Fruit fly (Drosophila melanogaster) whole organism: ENCODE results near the gene lili.

Experiments
- CG8478 ChIP-seq: fragments of >200 bp; optimal IDR thresholded peaks from 2 replicates; lab custom pipeline; 2018; ENCODE audit warnings: inconsistent platforms
- Dll ChIP-seq: fragments of >200 bp; optimal IDR thresholded peaks from 2 replicates; lab custom pipeline; 2017
- EcR ChIP-seq, 2 experiments: fragments of >200 bp; optimal IDR thresholded peaks; 2 replicates each; lab custom pipeline; 2017; ENCODE audit warnings: missing biosample characterization in 2 of 2, missing genetic modification characterization in 2 of 2, missing genetic modification reagents in 2 of 2
- pan ChIP-seq: fragments of >200 bp; optimal IDR thresholded peaks from 2 replicates; lab custom pipeline; 2017
- psq ChIP-seq: fragments of >200 bp; optimal IDR thresholded peaks from 2 replicates; lab custom pipeline; 2017
- usp ChIP-seq: fragments of >200 bp; optimal IDR thresholded peaks from 2 replicates; lab custom pipeline; 2017; ENCODE audit warnings: missing biosample characterization, missing genetic modification characterization, mixed read lengths

lili gene

dm6 chr3R:24813637-24814301 is at the start of gene lili, which contains the start of gene CG34150:
lili (minus strand) TSS chr3R:24814012.
CG34150 (plus strand) TSS chr3R:24814262.
- TF ChIP-seq pan (no peak), EcR (GFP tag; optimal IDR thresholded peaks at IDR 0.05; lab: Kevin White, UChicago) (no peak), CG8478 (lab: Kevin White, UChicago) (no peak), psq (no peak), Dll (lab: Kevin White, UChicago) (no peak), usp (GFP tag; lab: Kevin White, UChicago) (no peak)

DNA sequence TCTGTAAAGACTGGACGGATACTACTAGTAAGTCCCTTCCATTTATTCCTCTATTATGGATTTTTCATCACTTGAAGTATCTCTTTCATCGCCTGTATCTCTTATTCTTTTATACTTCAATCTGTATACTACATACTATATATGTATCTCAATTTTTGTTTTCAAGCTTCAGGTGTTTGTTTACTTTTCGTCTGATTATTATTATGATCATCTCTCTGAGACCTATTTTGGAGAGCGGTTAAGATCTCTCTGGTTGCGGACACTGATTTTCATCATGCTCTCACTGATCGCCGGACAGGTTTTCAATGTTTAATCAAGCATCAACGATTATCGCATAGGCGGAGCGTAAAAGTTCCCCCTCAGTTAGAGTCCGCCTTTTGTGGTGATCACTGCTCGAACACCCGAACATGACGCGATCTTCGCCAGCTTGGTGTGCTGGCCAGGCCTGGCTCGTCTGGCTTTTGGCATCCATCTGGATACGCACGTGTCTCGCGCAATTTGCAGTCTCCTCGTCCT is 48.8 kb upstream of the lili start, which contains the start of gene CG7016:
TSS of gene CG7016 (plus strand) at position 358 of the 516 bp plus-strand sequence.
- TF ChIP-seq pan (no peak), usp (GFP tag; lab: Kevin White, UChicago) (no peak), Dll (lab: Kevin White, UChicago) (no peak), CG8478 (lab: Kevin White, UChicago) (no peak), EcR (GFP tag; optimal IDR thresholded peaks at IDR 0.05; lab: Kevin White, UChicago) (no peak), psq (no peak)

DNA sequence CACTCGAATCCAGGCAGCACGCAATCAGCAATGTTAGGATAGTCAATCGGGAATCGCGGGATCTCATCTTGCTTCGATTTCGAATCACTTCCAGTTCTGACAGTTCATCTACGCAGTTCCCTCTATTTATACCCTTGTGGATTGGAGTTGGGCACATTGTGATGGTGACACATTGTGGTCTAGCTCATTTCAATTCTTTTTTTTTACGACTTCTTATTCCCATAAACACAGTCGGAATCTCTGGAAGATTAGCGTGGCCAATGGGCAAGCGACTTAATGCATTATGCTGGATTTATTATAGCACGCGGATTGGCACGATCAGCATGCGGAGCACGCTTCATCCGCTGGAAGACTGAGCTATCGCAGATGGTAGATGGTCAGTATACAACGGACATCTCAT is 48.3 kb upstream of the lili start, which contains the start of gene CG13640:
TSS of gene CG13640 (minus strand) at position 101 of the 400 bp plus-strand sequence.
- TF ChIP-seq EcR (GFP tag; optimal IDR thresholded peaks at IDR 0.05; lab: Kevin White, UChicago) (no peak), pan (no peak), usp (GFP tag; lab: Kevin White, UChicago) (no peak), psq (no peak), CG8478 (lab: Kevin White, UChicago) (no peak), Dll (lab: Kevin White, UChicago) (no peak)

DNA sequence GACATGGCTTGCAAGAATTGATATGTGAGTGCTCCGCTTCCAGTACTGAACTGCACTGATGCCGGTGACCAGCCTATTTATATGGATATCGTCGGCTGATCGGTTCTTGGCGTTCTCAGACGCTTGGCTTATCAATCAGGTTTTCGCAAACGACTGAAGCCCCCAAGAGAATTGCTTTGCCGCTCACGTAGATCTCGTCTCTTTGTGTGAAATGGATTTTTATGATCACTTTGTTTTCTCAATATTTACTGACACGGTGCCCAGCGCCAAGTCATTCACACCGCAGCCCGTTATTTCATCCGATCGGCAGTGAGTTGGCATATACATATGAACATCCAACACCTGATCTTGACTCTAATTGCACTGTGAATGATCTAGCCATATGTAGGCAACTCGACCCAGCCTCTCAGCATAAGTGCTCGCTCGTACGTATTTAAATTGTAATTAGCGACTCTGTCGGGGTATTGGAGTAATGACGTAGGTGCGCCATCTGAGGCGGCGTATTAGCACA is 46.6 kb upstream of the lili start, which contains the start of gene CG13639:
TSS of gene CG13639 (minus strand) at position 51 of the 511 bp plus-strand sequence.
- no peak for TF ChIP-seq pan
- TF ChIP-seq Dll (lab: Kevin White, UChicago): no peak
- TF ChIP-seq CG8478 (lab: Kevin White, UChicago): no peak
- no peak for TF ChIP-seq usp (GFP tag; lab: Kevin White, UChicago)
- TF ChIP-seq psq: no peak
- TF ChIP-seq EcR (GFP tag; optimal IDR thresholded peaks at IDR 0.05; lab: Kevin White, UChicago): no peak

- TF ChIP-seq usp (GFP tag; lab: Kevin White, UChicago): no peak
- no peak for TF ChIP-seq psq
- no peak for TF ChIP-seq pan
- no peak for TF ChIP-seq Dll (lab: Kevin White, UChicago)
- no peak for TF ChIP-seq CG8478 (lab: Kevin White, UChicago)
- no peak for TF ChIP-seq EcR (GFP tag; optimal IDR thresholded peaks at IDR 0.05; lab: Kevin White, UChicago)
Measured at dm6 chr3R:24859701-24860100, 45.9 kb upstream of the lili start, which contains the start of gene ppk22. ppk22 (minus strand) TSS chr3R:24859801.

DNA sequence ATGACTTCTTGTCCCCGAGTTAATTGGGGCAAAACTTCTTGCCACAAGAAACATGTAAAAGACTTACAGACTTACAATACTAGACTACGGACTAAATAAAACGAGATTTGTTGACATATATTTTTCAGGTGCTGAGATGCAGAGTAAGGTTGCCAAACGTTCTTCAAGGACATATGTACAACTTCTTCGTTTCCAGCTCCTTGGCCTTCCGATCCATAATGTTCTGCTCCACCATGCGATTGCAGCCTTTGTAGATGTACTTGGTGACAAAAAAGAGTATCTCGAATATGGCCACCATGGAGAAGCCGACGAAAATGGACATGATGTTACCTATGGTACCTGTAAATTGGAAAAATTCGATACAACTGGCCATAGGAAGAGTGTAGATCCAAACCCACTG is 43.6 kb upstream of the lili start, which contains the start of gene CAH4:
TSS of gene CAH4 (minus strand) at position 101 of the 400 bp plus-strand sequence.
- TF ChIP-seq psq (no peak), usp (GFP tag; lab: Kevin White, UChicago) (no peak), Dll (lab: Kevin White, UChicago) (no peak), EcR (GFP tag; optimal IDR thresholded peaks at IDR 0.05; lab: Kevin White, UChicago) (no peak), pan (no peak), CG8478 (lab: Kevin White, UChicago) (no peak)

- TF ChIP-seq EcR (GFP tag; optimal IDR thresholded peaks at IDR 0.05; lab: Kevin White, UChicago) (no peak), Dll (lab: Kevin White, UChicago) (no peak), CG8478 (lab: Kevin White, UChicago) (no peak), usp (GFP tag; lab: Kevin White, UChicago) (no peak), pan (no peak), psq (no peak)
Measured at dm6 chr3R:24856143-24856542, 42.3 kb upstream of the lili start, which contains the start of gene HDAC11. HDAC11 (minus strand) TSS chr3R:24856243.

dm6 chr3R:24851429-24851828 is 37.6 kb upstream of the lili start, which contains the start of gene Nct:
Nct (plus strand) TSS chr3R:24851601.
- TF ChIP-seq Dll (lab: Kevin White, UChicago) (no peak), usp (GFP tag; lab: Kevin White, UChicago) (no peak), psq (no peak), pan (no peak), CG8478 (lab: Kevin White, UChicago) (no peak), EcR (GFP tag; optimal IDR thresholded peaks at IDR 0.05; lab: Kevin White, UChicago) (no peak)

dm6 chr3R:24850420-24850819 is 36.6 kb upstream of the lili start, which contains the start of gene CG7006:
CG7006 (plus strand) TSS chr3R:24850627.
- TF ChIP-seq usp (GFP tag; lab: Kevin White, UChicago) (no peak), Dll (lab: Kevin White, UChicago) (no peak), EcR (GFP tag; optimal IDR thresholded peaks at IDR 0.05; lab: Kevin White, UChicago) (no peak), pan (no peak), psq (no peak), CG8478 (lab: Kevin White, UChicago) (no peak)

DNA sequence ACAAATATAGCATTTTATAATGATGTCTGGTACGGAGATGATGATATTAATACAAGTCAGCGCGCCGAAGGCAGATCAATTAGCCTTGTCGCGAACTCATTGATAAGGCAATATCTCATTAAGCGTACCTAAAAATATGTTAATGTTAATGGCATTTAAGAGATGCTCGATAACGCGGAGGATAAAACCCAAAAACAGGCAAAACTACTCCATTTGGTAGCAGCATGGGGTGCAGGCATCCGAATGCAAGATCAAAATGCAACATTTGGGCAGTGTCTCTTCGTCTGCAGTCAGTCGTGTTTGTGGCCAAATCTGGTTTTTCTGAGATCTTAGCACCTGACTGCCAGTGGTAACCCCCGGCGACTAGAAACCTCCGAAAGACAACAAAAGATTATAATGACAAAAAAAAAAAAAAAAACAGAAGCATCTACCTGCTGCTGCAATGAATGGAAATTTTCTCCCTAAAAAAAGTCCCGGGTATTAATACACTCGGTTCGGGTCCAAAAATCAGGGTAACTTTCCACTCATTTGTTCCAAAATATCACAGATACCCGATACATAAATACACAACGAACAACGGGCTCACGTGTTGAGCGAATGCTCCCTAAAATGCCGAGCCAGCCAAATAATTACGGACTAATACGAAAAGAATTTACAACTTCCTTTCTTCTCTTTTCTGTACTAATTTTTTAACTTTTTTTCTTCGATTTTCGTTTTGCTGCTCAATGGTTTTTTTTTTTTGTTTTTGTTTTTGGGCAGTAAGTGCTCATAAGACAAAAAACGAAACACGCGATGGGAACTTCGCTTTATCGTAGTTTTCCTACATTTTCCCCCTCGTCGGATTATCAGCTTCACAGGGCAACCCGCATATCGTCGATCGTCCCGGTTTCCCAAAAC is 32.4 kb upstream of the lili start:
- no peak for TF ChIP-seq CG8478 (lab: Kevin White, UChicago)
- no peak for TF ChIP-seq EcR (GFP tag; optimal IDR thresholded peaks at IDR 0.05; lab: Kevin White, UChicago)
- TF ChIP-seq pan: no peak
- TF ChIP-seq psq: no peak
- TF ChIP-seq usp (GFP tag; lab: Kevin White, UChicago): no peak
- TF ChIP-seq Dll (lab: Kevin White, UChicago): no peak

DNA sequence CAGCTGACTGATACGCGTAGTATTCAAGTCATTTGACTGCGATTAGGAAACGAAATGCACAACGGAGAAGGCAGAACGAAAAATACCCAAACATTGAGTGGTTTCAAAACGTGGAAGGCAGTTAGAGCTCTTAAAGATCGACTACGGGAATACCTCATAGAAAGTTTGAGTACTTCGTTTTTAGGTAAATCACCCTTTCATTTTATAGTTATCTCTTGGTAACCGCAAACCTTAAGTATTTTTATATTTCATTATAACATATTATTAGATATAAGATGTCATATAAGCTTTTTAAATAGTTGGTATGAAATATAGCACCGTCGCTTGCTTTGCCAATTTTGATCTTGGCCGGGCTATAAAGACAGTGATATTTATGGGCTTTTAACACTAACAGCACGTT is 31.3 kb upstream of the lili start:
- TF ChIP-seq EcR (GFP tag; optimal IDR thresholded peaks at IDR 0.05; lab: Kevin White, UChicago) (no peak), psq (no peak), pan (no peak), CG8478 (lab: Kevin White, UChicago) (no peak), usp (GFP tag; lab: Kevin White, UChicago) (no peak), Dll (lab: Kevin White, UChicago) (no peak)
